Fruit fly (Drosophila melanogaster): ENCODE data around the gene CG42264.
A peak's percentile ranks its signal among the peaks of the same experiment; 100 is the strongest.

Gene CG42264

DNA sequence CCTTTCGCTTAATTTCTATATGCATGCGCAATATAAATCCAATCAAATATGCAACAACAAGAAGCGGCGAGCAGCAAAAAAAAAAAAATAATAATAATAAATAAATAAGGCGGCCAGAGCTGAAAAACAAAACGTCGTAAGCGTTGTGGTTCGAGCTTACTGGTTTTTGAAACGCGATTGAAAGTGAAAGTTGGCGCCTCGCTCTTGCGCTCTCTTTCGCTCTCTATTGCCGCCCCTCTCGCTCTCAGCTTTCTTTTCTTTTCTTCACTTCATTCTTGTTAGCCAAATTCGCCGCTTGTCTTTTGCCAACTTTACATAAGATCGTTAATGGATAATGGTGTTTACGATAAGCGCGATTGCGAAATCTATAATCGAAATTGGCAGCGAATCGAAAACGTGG, 4.0 kb downstream of the CG42264 start:
- TF ChIP-seq gl (tag; optimal IDR thresholded peaks at IDR 0.05) (no peak), CG15710 (tag; optimal IDR thresholded peaks at IDR 0.05) (no peak), CG8159 (tag; optimal IDR thresholded peaks at IDR 0.05) (no peak), CG13204 (GFP tag; optimal IDR thresholded peaks at IDR 0.05) (no peak), EcR (GFP tag; optimal IDR thresholded peaks at IDR 0.05) (no peak), fd96Ca (GFP tag; IDR thresholded peaks at IDR 0.05) (no peak), CG9948 (tag; optimal IDR thresholded peaks at IDR 0.05) (no peak), Ets98B (GFP tag; IDR thresholded peaks at IDR 0.05) (no peak), Pif1B (GFP tag; optimal IDR thresholded peaks at IDR 0.05) (no peak), rn (GFP tag; IDR thresholded peaks at IDR 0.05) (no peak), Snoo (tag; optimal IDR thresholded peaks at IDR 0.05) (no peak), CG8301 (tag; optimal IDR thresholded peaks at IDR 0.05) (no peak), CG4496 (GFP tag; IDR thresholded peaks at IDR 0.05) (no peak), D1 (tag; optimal IDR thresholded peaks at IDR 0.05) (no peak), CG12605 (GFP tag; IDR thresholded peaks at IDR 0.05) (no peak), CG32121 (GFP tag; IDR thresholded peaks at IDR 0.05) (no peak), CG14655 (GFP tag; optimal IDR thresholded peaks at IDR 0.05) (no peak), Pif1A (GFP tag; optimal IDR thresholded peaks at IDR 0.05) (no peak)

DNA sequence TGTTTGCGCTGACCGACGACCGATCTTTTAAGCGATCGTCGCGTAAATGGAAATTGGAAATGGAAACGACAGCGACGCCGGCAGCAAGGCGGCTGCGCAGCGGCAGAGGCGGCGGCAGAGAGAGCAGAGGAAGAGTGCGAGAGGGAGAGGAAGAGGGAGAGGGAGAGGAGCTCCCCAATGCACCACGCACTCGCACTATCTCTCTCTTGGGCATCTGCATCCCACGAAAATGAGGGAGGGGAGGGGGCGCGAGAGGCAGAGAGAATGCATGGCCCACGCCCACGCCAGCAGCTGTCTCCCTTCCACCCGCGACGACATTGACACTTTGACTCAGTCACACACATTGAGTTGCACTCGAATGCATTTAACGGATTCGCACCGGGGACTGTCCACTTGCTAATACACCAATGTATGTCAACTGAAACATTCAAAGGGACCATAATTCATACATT, 5.7 kb downstream of the CG42264 start, which contains the start of gene CG3097:
TSS of gene CG3097 (minus strand) at position 51 of the 452 bp plus-strand sequence.
- TF ChIP-seq CG34367 (tag; optimal IDR thresholded peaks at IDR 0.05) (no peak), CG13204 (GFP tag; optimal IDR thresholded peaks at IDR 0.05) (peak; percentile 43), Pif1A (GFP tag; optimal IDR thresholded peaks at IDR 0.05) (peak; percentile 7), D1 (tag; optimal IDR thresholded peaks at IDR 0.05) (no peak), Ets98B (GFP tag; IDR thresholded peaks at IDR 0.05) (peak; percentile 47; the same call in 1 of the 2 replicates), gl (tag; optimal IDR thresholded peaks at IDR 0.05) (no peak), CG4496 (GFP tag; IDR thresholded peaks at IDR 0.05) (peak; percentile 36; the same call in 1 of the 3 replicates), fd96Ca (GFP tag; IDR thresholded peaks at IDR 0.05) (peak; percentile 42; the same call in 1 of the 3 replicates), CG17806 (tag; optimal IDR thresholded peaks at IDR 0.05) (no peak), EcR (GFP tag; optimal IDR thresholded peaks at IDR 0.05) (peak; percentile 44)

dm6 chrX:5768602-5769251, 7.7 kb downstream of the CG42264 start:
- TF ChIP-seq CG15710 (tag; optimal IDR thresholded peaks at IDR 0.05) (peak; percentile 46), CG13204 (GFP tag; optimal IDR thresholded peaks at IDR 0.05) (peak; percentile 60), EcR (GFP tag; optimal IDR thresholded peaks at IDR 0.05) (peak; percentile 72), Pif1A (GFP tag; optimal IDR thresholded peaks at IDR 0.05) (peak; percentile 21), CG8159 (tag; optimal IDR thresholded peaks at IDR 0.05) (peak; percentile 44), Snoo (tag; optimal IDR thresholded peaks at IDR 0.05) (no peak), Pif1B (GFP tag; optimal IDR thresholded peaks at IDR 0.05) (peak; percentile 1), CG17806 (tag; optimal IDR thresholded peaks at IDR 0.05) (peak; percentile 30), CG14655 (GFP tag; optimal IDR thresholded peaks at IDR 0.05) (no peak), CG34367 (tag; optimal IDR thresholded peaks at IDR 0.05) (peak; percentile 48), gl (tag; optimal IDR thresholded peaks at IDR 0.05) (peak; percentile 73), CG9948 (tag; optimal IDR thresholded peaks at IDR 0.05) (peak; percentile 5), CG10348 (GFP tag; IDR thresholded peaks at IDR 0.05) (no peak)

- TF ChIP-seq CG9948 (tag; optimal IDR thresholded peaks at IDR 0.05) (no peak), CG32121 (GFP tag; IDR thresholded peaks at IDR 0.05) (no peak), Ets98B (GFP tag; IDR thresholded peaks at IDR 0.05) (no peak)
Observed at dm6 chrX:5766732-5767131, 9.7 kb downstream of the CG42264 start.

DNA sequence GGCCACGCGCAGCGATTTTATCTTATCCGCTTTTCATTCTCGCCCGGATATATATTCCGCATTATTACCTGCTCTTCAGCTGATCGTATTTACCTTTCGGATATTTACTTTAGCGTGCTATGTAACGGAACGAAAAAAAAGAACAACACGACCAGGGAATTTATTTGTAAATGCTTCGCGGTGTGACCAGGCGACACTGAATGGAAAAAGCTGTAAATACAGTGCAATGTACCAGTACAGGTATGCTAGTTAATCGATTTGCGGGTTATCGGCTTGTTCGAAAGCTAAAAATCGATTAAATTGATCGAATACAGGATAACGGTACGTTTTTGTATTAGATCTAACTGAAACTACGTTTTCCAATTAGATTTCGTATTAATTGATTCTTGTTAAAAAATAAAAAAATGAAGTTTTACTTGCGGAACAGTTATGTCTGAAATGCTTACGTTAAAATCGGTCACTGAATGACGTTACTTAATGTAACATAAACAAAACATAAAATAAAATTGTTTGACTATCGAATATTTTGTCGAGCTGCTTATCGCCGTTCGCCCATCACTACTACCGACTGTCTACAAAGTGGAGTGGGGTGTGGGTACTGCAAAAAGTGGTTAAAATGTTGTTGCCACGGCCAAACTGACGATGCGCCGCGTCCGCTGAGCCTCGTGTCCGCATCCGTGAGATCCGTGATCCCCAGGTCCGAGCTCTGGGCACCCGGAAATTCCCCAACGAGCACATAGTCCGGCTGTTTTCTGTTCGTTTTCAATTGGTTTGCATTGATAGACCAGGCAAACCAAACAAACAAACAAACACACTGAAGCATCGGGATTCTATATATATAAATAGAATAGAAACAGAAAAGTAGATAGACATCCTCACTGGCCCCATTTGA, 12.2 kb downstream of the CG42264 start, which contains the start of the genes MAPk-Ak2 and CG42699:
TSS of gene MAPk-Ak2 (minus strand) at position 203 of the 892 bp plus-strand sequence.
TSS of gene CG42699 (plus strand) at position 553 of the 892 bp plus-strand sequence.
- TF ChIP-seq gl (tag; optimal IDR thresholded peaks at IDR 0.05) (peak; percentile 65), CG10348 (GFP tag; IDR thresholded peaks at IDR 0.05) (no peak), CG15710 (tag; optimal IDR thresholded peaks at IDR 0.05) (peak; percentile 31), CG9948 (tag; optimal IDR thresholded peaks at IDR 0.05) (no peak), CG34367 (tag; optimal IDR thresholded peaks at IDR 0.05) (peak; percentile 45), fd96Ca (GFP tag; IDR thresholded peaks at IDR 0.05) (no peak; the same call in 2 of the 3 replicates), Pif1A (GFP tag; optimal IDR thresholded peaks at IDR 0.05) (peak; percentile 77), Pif1B (GFP tag; optimal IDR thresholded peaks at IDR 0.05) (peak; percentile 8), CG4496 (GFP tag; IDR thresholded peaks at IDR 0.05) (no peak), rn (GFP tag; IDR thresholded peaks at IDR 0.05) (no peak), CG13204 (GFP tag; optimal IDR thresholded peaks at IDR 0.05) (peak; percentile 24), CG8301 (tag; optimal IDR thresholded peaks at IDR 0.05) (peak; percentile 6), EcR (GFP tag; optimal IDR thresholded peaks at IDR 0.05) (peak; percentile 42), CG12605 (GFP tag; IDR thresholded peaks at IDR 0.05) (0 out of 2 replicates have a peak, but pooled peaks have one; percentile 28), CG8159 (tag; optimal IDR thresholded peaks at IDR 0.05) (peak; percentile 29), D1 (tag; optimal IDR thresholded peaks at IDR 0.05) (no peak), CG17806 (tag; optimal IDR thresholded peaks at IDR 0.05) (peak; percentile 18), CG32121 (GFP tag; IDR thresholded peaks at IDR 0.05) (0 out of 2 replicates have a peak, but pooled peaks have one; percentile 9), Ets98B (GFP tag; IDR thresholded peaks at IDR 0.05) (peak; percentile 34), CG14655 (GFP tag; optimal IDR thresholded peaks at IDR 0.05) (no peak), Snoo (tag; optimal IDR thresholded peaks at IDR 0.05) (peak; percentile 17)

Data from whole organism, pupa.